Fruit fly (Drosophila melanogaster) whole organism, embryonic: ENCODE results near the gene CG32373.
A peak's percentile ranks its signal among the peaks of the same experiment; 100 is the strongest.

Experiments used
- B-H2 ChIP-seq: fragments of 200-800 bp; sonication (Bioruptor generic); optimal IDR thresholded peaks from 2 replicates; lab custom pipeline; 2018; ENCODE audit warnings: missing biosample characterization, mild to moderate bottlenecking, missing genetic modification characterization
- Blimp-1 ChIP-seq: fragments of 200-800 bp; sonication (Bioruptor generic); optimal IDR thresholded peaks from 3 replicates; lab custom pipeline; 2018; ENCODE audit warnings: missing biosample characterization, missing genetic modification characterization, mild to moderate bottlenecking, moderate library complexity, missing genetic modification reagents
- BtbVII ChIP-seq: fragments of 200-800 bp; sonication (Bioruptor generic); optimal IDR thresholded peaks from 3 replicates; lab custom pipeline; 2017; ENCODE audit warnings: missing biosample characterization, mild to moderate bottlenecking, missing genetic modification characterization
- CG10209 ChIP-seq: fragments of 200-800 bp; sonication (Bioruptor generic); optimal IDR thresholded peaks from 3 replicates; lab custom pipeline; 2017; ENCODE audit warnings: missing biosample characterization, mild to moderate bottlenecking, missing genetic modification characterization, missing genetic modification reagents
- CG10274 ChIP-seq: fragments of 200-800 bp; sonication (Bioruptor generic); optimal IDR thresholded peaks from 3 replicates; lab custom pipeline; 2017; ENCODE audit warnings: missing biosample characterization, mild to moderate bottlenecking, missing genetic modification characterization
- CG13296 ChIP-seq: fragments of 200-800 bp; sonication (Bioruptor generic); optimal IDR thresholded peaks from 3 replicates; lab custom pipeline; 2018; ENCODE audit warnings: missing biosample characterization, mild to moderate bottlenecking, missing genetic modification characterization
- CG13894 ChIP-seq: fragments of 200-800 bp; sonication (Bioruptor generic); optimal IDR thresholded peaks from 3 replicates; lab custom pipeline; 2018; ENCODE audit warnings: missing biosample characterization, mild to moderate bottlenecking, missing genetic modification characterization, moderate library complexity
- CG14710 ChIP-seq: fragments of 200-800 bp; sonication (Bioruptor generic); optimal IDR thresholded peaks from 3 replicates; lab custom pipeline; 2019; ENCODE audit warnings: missing biosample characterization, mild to moderate bottlenecking, missing genetic modification characterization, moderate library complexity
- CG1602 ChIP-seq: fragments of 200-800 bp; sonication (Bioruptor generic); optimal IDR thresholded peaks from 3 replicates; lab custom pipeline; 2016; ENCODE audit warnings: missing biosample characterization, missing genetic modification characterization
- CG1792 ChIP-seq: fragments of 200-800 bp; sonication (Bioruptor generic); optimal IDR thresholded peaks from 2 replicates; lab custom pipeline; 2016; ENCODE audit warnings: missing biosample characterization, missing genetic modification characterization
- CG18599 ChIP-seq: fragments of 200-800 bp; sonication (Bioruptor generic); optimal IDR thresholded peaks from 3 replicates; lab custom pipeline; 2017; ENCODE audit warnings: missing biosample characterization, missing genetic modification characterization, mild to moderate bottlenecking, moderate library complexity, missing genetic modification reagents
- CG2116 ChIP-seq: fragments of 200-800 bp; sonication (Bioruptor generic); optimal IDR thresholded peaks from 3 replicates; lab custom pipeline; 2018; ENCODE audit warnings: missing biosample characterization, mild to moderate bottlenecking, missing genetic modification characterization
- CG2129 ChIP-seq: fragments of 200-800 bp; sonication (Bioruptor generic); IDR thresholded peaks from 2 replicates; pipeline ENCODE4 v1.3.6; 2022; ENCODE audit warnings: missing biosample characterization, missing genetic modification characterization; ENCODE audit not compliant: partially characterized antibody
- CG2875 ChIP-seq: fragments of 200-800 bp; sonication (Bioruptor generic); optimal IDR thresholded peaks from 2 replicates; lab custom pipeline; 2017; ENCODE audit warnings: missing biosample characterization, mild to moderate bottlenecking, missing genetic modification characterization, missing genetic modification reagents
- CG3163 ChIP-seq: fragments of 200-800 bp; sonication (Bioruptor generic); optimal IDR thresholded peaks from 3 replicates; lab custom pipeline; 2016; ENCODE audit warnings: missing biosample characterization, missing genetic modification characterization
- CG32767 ChIP-seq: fragments of 200-800 bp; sonication (Bioruptor generic); IDR thresholded peaks from 2 replicates; pipeline ENCODE4 v1.3.6; 2022; ENCODE audit warnings: missing biosample characterization, missing genetic modification characterization
- CG6272 ChIP-seq: fragments of 200-800 bp; sonication (Bioruptor generic); IDR thresholded peaks from 2 replicates; pipeline ENCODE4 v1.3.6; 2022; ENCODE audit warnings: missing biosample characterization, missing genetic modification characterization
- CG8089 ChIP-seq: fragments of 200-800 bp; sonication (Bioruptor generic); optimal IDR thresholded peaks from 3 replicates; lab custom pipeline; 2016; ENCODE audit warnings: missing biosample characterization, missing genetic modification characterization
- Camta ChIP-seq: fragments of 200-800 bp; sonication (Bioruptor generic); optimal IDR thresholded peaks from 2 replicates; lab custom pipeline; 2016; ENCODE audit warnings: missing biosample characterization, missing genetic modification characterization
- Dbx ChIP-seq: fragments of 200-800 bp; sonication (Bioruptor generic); IDR thresholded peaks from 3 replicates; pipeline ENCODE4 v1.3.6; 2022; ENCODE audit warnings: missing biosample characterization, missing genetic modification characterization
- Gug ChIP-seq: fragments of 200-800 bp; sonication (Bioruptor generic); IDR thresholded peaks from 4 replicates; pipeline ENCODE4 v1.3.6; 2022; ENCODE audit warnings: missing biosample characterization, missing genetic modification characterization
- Hand ChIP-seq: fragments of 200-800 bp; sonication (Bioruptor generic); optimal IDR thresholded peaks from 2 replicates; lab custom pipeline; 2017; ENCODE audit warnings: mild to moderate bottlenecking, missing biosample characterization, missing genetic modification reagents, missing genetic modification characterization
- Hr51 ChIP-seq, 2 experiments: fragments of 200-800 bp; sonication (Bioruptor generic); optimal IDR thresholded peaks; 2 replicates in 1 of 2; 3 replicates in 1 of 2; lab custom pipeline; 2016 to 2018; ENCODE audit warnings: missing biosample characterization in 2 of 2, missing genetic modification characterization in 2 of 2, mild to moderate bottlenecking in 1 of 2, moderate library complexity in 1 of 2
- Kr ChIP-seq: fragments of 200-800 bp; sonication (Bioruptor generic); optimal IDR thresholded peaks from 2 replicates; lab custom pipeline; 2017; ENCODE audit warnings: missing biosample characterization, mild to moderate bottlenecking, missing genetic modification characterization
- MBD-R2 ChIP-seq: fragments of 200-800 bp; sonication (Bioruptor generic); IDR thresholded peaks from 2 replicates; pipeline ENCODE4 v1.3.6; 2022; ENCODE audit warnings: missing biosample characterization, missing genetic modification characterization
- NK7.1 ChIP-seq: fragments of 200-800 bp; sonication (Bioruptor generic); optimal IDR thresholded peaks from 3 replicates; lab custom pipeline; 2016; ENCODE audit warnings: missing biosample characterization, missing genetic modification characterization
- PHDP ChIP-seq: fragments of 200-800 bp; sonication (Bioruptor generic); optimal IDR thresholded peaks from 3 replicates; lab custom pipeline; 2018; ENCODE audit warnings: missing biosample characterization, mild to moderate bottlenecking, missing genetic modification characterization, moderate library complexity
- Side ChIP-seq: fragments of 200-800 bp; sonication (Bioruptor generic); optimal IDR thresholded peaks from 2 replicates; lab custom pipeline; 2016; ENCODE audit warnings: missing biosample characterization, missing genetic modification characterization
- Trl ChIP-seq, 3 experiments: fragments of >200 bp in 2 of 3; fragments of 200-800 bp in 1 of 3; sonication (Bioruptor generic) in 1 of 3; optimal IDR thresholded peaks; 2 replicates in 1 of 3; 3 replicates in 2 of 3; lab custom pipeline; 2016 to 2017; ENCODE audit warnings: missing biosample characterization in 1 of 3, missing genetic modification characterization in 1 of 3
- Xrp1 ChIP-seq: fragments of 200-800 bp; sonication (Bioruptor generic); IDR thresholded peaks from 2 replicates; pipeline ENCODE4 v1.3.6; 2022; ENCODE audit warnings: missing biosample characterization, missing genetic modification characterization
- ato ChIP-seq: fragments of 200-800 bp; sonication (Bioruptor generic); IDR thresholded peaks from 2 replicates; pipeline ENCODE4 v1.3.6; 2022; ENCODE audit warnings: missing biosample characterization, missing genetic modification characterization; ENCODE audit not compliant: partially characterized antibody
- cg ChIP-seq: fragments of 200-800 bp; sonication (Bioruptor generic); optimal IDR thresholded peaks from 3 replicates; lab custom pipeline; 2019; ENCODE audit warnings: missing biosample characterization, mild to moderate bottlenecking, missing genetic modification characterization, moderate library complexity
- chif ChIP-seq, 2 experiments: fragments of 200-800 bp; sonication (Bioruptor generic); optimal IDR thresholded peaks; 3 replicates each; lab custom pipeline; 2016; ENCODE audit warnings: missing biosample characterization in 2 of 2, missing genetic modification characterization in 2 of 2
- croc ChIP-seq: fragments of 200-800 bp; sonication (Bioruptor generic); conservative IDR thresholded peaks from 3 replicates; pipeline ENCODE4 v1.3.6; 2022; ENCODE audit warnings: missing biosample characterization, missing genetic modification characterization
- dan ChIP-seq: fragments of 200-800 bp; sonication (Bioruptor generic); IDR thresholded peaks from 2 replicates; pipeline ENCODE4 v1.3.6; 2022; ENCODE audit warnings: missing biosample characterization, missing genetic modification characterization
- emc ChIP-seq: fragments of 200-800 bp; sonication (Bioruptor generic); optimal IDR thresholded peaks from 2 replicates; lab custom pipeline; 2016; ENCODE audit warnings: missing biosample characterization, missing genetic modification characterization
- gcm2 ChIP-seq: fragments of 200-800 bp; sonication (Bioruptor generic); optimal IDR thresholded peaks from 2 replicates; lab custom pipeline; 2016; ENCODE audit warnings: missing biosample characterization, missing genetic modification characterization
- gfzf ChIP-seq: fragments of 200-800 bp; sonication (Bioruptor generic); optimal IDR thresholded peaks from 2 replicates; lab custom pipeline; 2016; ENCODE audit warnings: missing biosample characterization, mild to moderate bottlenecking, missing genetic modification characterization, moderate library complexity
- hth ChIP-seq: fragments of >200 bp; optimal IDR thresholded peaks from 2 replicates; lab custom pipeline; 2017; ENCODE audit warnings: inconsistent platforms
- knrl ChIP-seq: fragments of 200-800 bp; sonication (Bioruptor generic); IDR thresholded peaks from 3 replicates; pipeline ENCODE4 v1.3.6; 2022; ENCODE audit warnings: missing biosample characterization, missing genetic modification characterization; ENCODE audit not compliant: partially characterized antibody
- lola ChIP-seq, 3 experiments: fragments of >200 bp in 2 of 3; fragments of 200-800 bp in 1 of 3; sonication (Bioruptor generic) in 1 of 3; optimal IDR thresholded peaks; 2 replicates each; lab custom pipeline; 2017 to 2019; ENCODE audit warnings: missing biosample characterization in 3 of 3, missing genetic modification characterization in 3 of 3, mild to moderate bottlenecking in 1 of 3, moderate library complexity in 1 of 3
- otp ChIP-seq: fragments of 200-800 bp; sonication (Bioruptor generic); IDR thresholded peaks from 3 replicates; pipeline ENCODE4, ENCODE4 v1.3.6; 2022; ENCODE audit warnings: missing biosample characterization, missing genetic modification characterization
- sob ChIP-seq: fragments of 200-800 bp; sonication (Bioruptor generic); IDR thresholded peaks from 2 replicates; pipeline ENCODE4 v1.3.6; 2022; ENCODE audit warnings: missing biosample characterization, missing genetic modification characterization
- sug ChIP-seq: fragments of 200-800 bp; optimal IDR thresholded peaks from 2 replicates; lab custom pipeline; 2019; ENCODE audit warnings: missing biosample characterization, mild to moderate bottlenecking, missing genetic modification characterization, moderate library complexity
- twi ChIP-seq: fragments of 200-800 bp; optimal IDR thresholded peaks from 2 replicates; lab custom pipeline; 2019; ENCODE audit warnings: missing biosample characterization, mild to moderate bottlenecking, missing genetic modification characterization, moderate library complexity
- unc-4 ChIP-seq: fragments of 200-800 bp; sonication (Bioruptor generic); IDR thresholded peaks from 2 replicates; pipeline ENCODE4 v1.3.6; 2022; ENCODE audit warnings: missing biosample characterization, missing genetic modification characterization; ENCODE audit not compliant: partially characterized antibody
- vfl ChIP-seq: fragments of 200-800 bp; sonication (Bioruptor generic); optimal IDR thresholded peaks from 2 replicates; lab custom pipeline; 2016; ENCODE audit warnings: missing biosample characterization, missing genetic modification characterization
- vnd ChIP-seq: fragments of 200-800 bp; sonication (Bioruptor generic); IDR thresholded peaks from 3 replicates; pipeline ENCODE4 v1.3.6; 2022; ENCODE audit warnings: missing biosample characterization, missing genetic modification characterization; ENCODE audit not compliant: partially characterized antibody
- z ChIP-seq: fragments of 200-800 bp; sonication (Bioruptor generic); IDR thresholded peaks from 3 replicates; pipeline ENCODE4 v1.3.6; 2022; ENCODE audit warnings: missing biosample characterization, missing genetic modification characterization
- zfh1 ChIP-seq: fragments of 200-800 bp; sonication (Bioruptor generic); IDR thresholded peaks from 3 replicates; pipeline ENCODE4 v1.3.6; 2022; ENCODE audit warnings: missing biosample characterization, missing genetic modification characterization

The CG32373 gene

dm6 chr3L:7759835-7760780 is 109.8 kb downstream of the CG32373 start, which contains the start of gene Hn (continued):
- TF ChIP-seq Dbx (GFP tag; lab: Robert Waterston, UW) (0 out of 3 replicates have a peak, but pooled peaks have one; percentile 32), ato (GFP tag; lab: Robert Waterston, UW) (no peak), vnd (GFP tag; lab: Robert Waterston, UW) (no peak), CG10209 (GFP tag; lab: Kevin White, UChicago) (no peak), vfl (GFP tag; lab: Kevin White, UChicago) (peak; percentile 1), Hand (GFP tag; lab: Kevin White, UChicago) (no peak), CG18599 (peak; percentile 14), CG8089 (GFP tag; lab: Kevin White, UChicago) (no peak), knrl (no peak), sob (no peak), Xrp1 (GFP tag; lab: Robert Waterston, UW) (no peak), PHDP (tag; lab: Kevin White, UChicago) (no peak), CG13296 (GFP tag; lab: Kevin White, UChicago) (no peak), Blimp-1 (GFP tag; lab: Kevin White, UChicago) (no peak), CG1792 (GFP tag; lab: Kevin White, UChicago) (no peak), CG13894 (no peak), twi (no peak), emc (no peak), gcm2 (GFP tag; lab: Kevin White, UChicago) (no peak), zfh1 (GFP tag; lab: Robert Waterston, UW) (no peak), dan (GFP tag; lab: Robert Waterston, UW) (no peak), hth (lab: Kevin White, UChicago) (no peak), lola (GFP tag; optimal IDR thresholded peaks at IDR 0.05; lab: Kevin White, UChicago) (no peak), CG10274 (no peak), croc (no peak), CG6272 (GFP tag; lab: Robert Waterston, UW) (no peak), sug (tag; lab: Kevin White, UChicago) (peak; percentile 96), CG1602 (GFP tag; lab: Kevin White, UChicago) (no peak), B-H2 (GFP tag; lab: Kevin White, UChicago) (no peak), cg (GFP tag; lab: Kevin White, UChicago) (no peak), chif (GFP tag; optimal IDR thresholded peaks at IDR 0.05; lab: Kevin White, UChicago) (no peak), CG14710 (tag; lab: Kevin White, UChicago) (no peak), unc-4 (GFP tag; lab: Robert Waterston, UW) (no peak), Hr51 (GFP tag; optimal IDR thresholded peaks at IDR 0.05; lab: Kevin White, UChicago) (no peak), CG2129 (no peak)

dm6 chr3L:7768252-7768651 is 117.9 kb downstream of the CG32373 start, which contains the start of gene CG32371:
CG32371 (minus strand) TSS chr3L:7768352.
- TF ChIP-seq Kr (no peak), Side (GFP tag; lab: Kevin White, UChicago) (no peak), CG32767 (GFP tag; lab: Robert Waterston, UW) (no peak), Trl (optimal IDR thresholded peaks at IDR 0.05; lab: Kevin White, UChicago) (no peak), Trl (GFP tag; optimal IDR thresholded peaks at IDR 0.05; lab: Kevin White, UChicago) (no peak), BtbVII (GFP tag; lab: Kevin White, UChicago) (no peak), otp (GFP tag; lab: Robert Waterston, UW) (no peak), CG3163 (no peak), CG2116 (no peak), MBD-R2 (no peak), Camta (GFP tag; lab: Kevin White, UChicago) (no peak), CG2875 (GFP tag; lab: Kevin White, UChicago) (no peak), NK7.1 (GFP tag; lab: Kevin White, UChicago) (no peak), Gug (GFP tag; lab: Robert Waterston, UW) (no peak), gfzf (GFP tag; lab: Kevin White, UChicago) (no peak), z (no peak)
